Worm (Caenorhabditis elegans) whole organism, late embryonic: Measurements from ENCODE around the gene F31F4.1.

Experiments used
- C38D4.7 ChIP-seq: fragments of 200-800 bp; sonication (Bioruptor generic); optimal IDR thresholded peaks from 2 replicates; lab custom pipeline; 2018; ENCODE audit warnings: mild to moderate bottlenecking, missing genetic modification characterization, moderate library complexity, missing compliant biosample characterization
- F13H6.1 ChIP-seq: sonication (generic microtip); optimal IDR thresholded peaks from 2 replicates; lab custom pipeline; 2016; ENCODE audit warnings: missing genetic modification characterization, missing compliant biosample characterization
- K02D7.2 ChIP-seq: sonication (generic microtip); optimal IDR thresholded peaks from 2 replicates; lab custom pipeline; 2017; ENCODE audit warnings: mild to moderate bottlenecking, missing genetic modification characterization, missing compliant biosample characterization
- T23F11.4 ChIP-seq: fragments of 200-800 bp; sonication (Bioruptor generic); optimal IDR thresholded peaks from 2 replicates; lab custom pipeline; 2018; ENCODE audit warnings: mild to moderate bottlenecking, missing genetic modification characterization, missing compliant biosample characterization
- Y22D7AL.16 ChIP-seq: sonication (generic microtip); optimal IDR thresholded peaks from 2 replicates; lab custom pipeline; 2016; ENCODE audit warnings: missing genetic modification characterization, missing compliant biosample characterization
- ama-1 ChIP-seq: fragments of 150-350 bp; optimal IDR thresholded peaks from 2 replicates; lab custom pipeline; 2014
- ceh-14 ChIP-seq: sonication (generic microtip); optimal IDR thresholded peaks from 2 replicates; lab custom pipeline; 2016; ENCODE audit warnings: missing genotype, missing genetic modification characterization, missing compliant biosample characterization
- ceh-19 ChIP-seq: fragments of 200-800 bp; sonication (Bioruptor generic); optimal IDR thresholded peaks from 2 replicates; lab custom pipeline; 2018; ENCODE audit warnings: mild to moderate bottlenecking, missing genetic modification characterization, missing compliant biosample characterization
- ceh-30 ChIP-seq: fragments of 150-350 bp; optimal IDR thresholded peaks from 2 replicates; lab custom pipeline; 2014; ENCODE audit warnings: missing biosample characterization, missing genetic modification characterization
- ceh-31 ChIP-seq: sonication (generic microtip); optimal IDR thresholded peaks from 2 replicates; lab custom pipeline; 2016; ENCODE audit warnings: missing genetic modification characterization, missing compliant biosample characterization
- ceh-34 ChIP-seq: sonication (generic microtip); optimal IDR thresholded peaks from 2 replicates; lab custom pipeline; 2016; ENCODE audit warnings: mild to moderate bottlenecking, missing genetic modification characterization, missing compliant biosample characterization
- ceh-45 ChIP-seq: fragments of 200-800 bp; sonication (Bioruptor generic); IDR thresholded peaks from 2 replicates; pipeline ENCODE4 v1.3.6; 2022; ENCODE audit warnings: missing genetic modification reagents, missing genetic modification characterization, missing compliant biosample characterization
- ceh-6 ChIP-seq: fragments of 200-800 bp; sonication (Bioruptor generic); optimal IDR thresholded peaks from 2 replicates; lab custom pipeline; 2018; ENCODE audit warnings: mild to moderate bottlenecking, missing genetic modification characterization, missing compliant biosample characterization
- che-1 ChIP-seq: sonication (generic microtip); optimal IDR thresholded peaks from 2 replicates; lab custom pipeline; 2016; ENCODE audit warnings: mild to moderate bottlenecking, missing genetic modification characterization, missing compliant biosample characterization
- dmd-4 ChIP-seq: sonication (generic microtip); optimal IDR thresholded peaks from 2 replicates; lab custom pipeline; 2016; ENCODE audit warnings: borderline replicate concordance, missing genetic modification characterization, missing compliant biosample characterization
- dve-1 ChIP-seq: sonication (generic microtip); optimal IDR thresholded peaks from 2 replicates; lab custom pipeline; 2017; ENCODE audit warnings: antibody characterized with exemption, mild to moderate bottlenecking, missing genetic modification characterization, missing compliant biosample characterization
- elt-2 ChIP-seq: sonication (generic microtip); optimal IDR thresholded peaks from 2 replicates; lab custom pipeline; 2016; ENCODE audit warnings: missing genetic modification reagents, missing genetic modification characterization, missing compliant biosample characterization
- ets-4 ChIP-seq: sonication (generic microtip); optimal IDR thresholded peaks from 2 replicates; lab custom pipeline; 2016; ENCODE audit warnings: missing genetic modification characterization, missing compliant biosample characterization
- eyg-1 ChIP-seq: sonication (generic microtip); optimal IDR thresholded peaks from 2 replicates; lab custom pipeline; 2016; ENCODE audit warnings: missing genotype, missing genetic modification characterization, missing compliant biosample characterization
- fax-1 ChIP-seq: sonication (generic microtip); optimal IDR thresholded peaks from 2 replicates; lab custom pipeline; 2016; ENCODE audit warnings: missing genotype, missing genetic modification characterization, missing compliant biosample characterization
- fkh-10 ChIP-seq: fragments of 150-350 bp; optimal IDR thresholded peaks from 2 replicates; lab custom pipeline; 2014; ENCODE audit warnings: missing biosample characterization, missing genetic modification reagents, missing genetic modification characterization
- fkh-6 ChIP-seq: sonication (generic microtip); optimal IDR thresholded peaks from 2 replicates; lab custom pipeline; 2016; ENCODE audit warnings: missing genetic modification characterization, missing compliant biosample characterization
- gmeb-2 ChIP-seq: sonication (generic microtip); optimal IDR thresholded peaks from 2 replicates; lab custom pipeline; 2016; ENCODE audit warnings: missing genetic modification characterization, inconsistent platforms, missing compliant biosample characterization
- hlh-30 ChIP-seq: sonication (generic microtip); optimal IDR thresholded peaks from 2 replicates; lab custom pipeline; 2017; ENCODE audit warnings: antibody characterized with exemption, missing genetic modification characterization, missing compliant biosample characterization; ENCODE audit not compliant: insufficient read depth
- mec-3 ChIP-seq: sonication (generic microtip); optimal IDR thresholded peaks from 2 replicates; lab custom pipeline; 2016; ENCODE audit warnings: borderline replicate concordance, missing genetic modification characterization, missing compliant biosample characterization
- nfya-1 ChIP-seq: sonication (generic microtip); optimal IDR thresholded peaks from 2 replicates; lab custom pipeline; 2017; ENCODE audit warnings: missing genetic modification characterization, mild to moderate bottlenecking, missing compliant biosample characterization, antibody characterized with exemption, moderate library complexity
- nhr-11 ChIP-seq: fragments of 150-350 bp; optimal IDR thresholded peaks from 2 replicates; lab custom pipeline; 2014; ENCODE audit warnings: missing biosample characterization, missing genetic modification characterization
- npax-4 ChIP-seq: sonication (generic microtip); optimal IDR thresholded peaks from 2 replicates; lab custom pipeline; 2016; ENCODE audit warnings: missing genetic modification characterization, missing compliant biosample characterization
- pha-4 ChIP-seq: fragments of 150-350 bp; optimal IDR thresholded peaks from 2 replicates; lab custom pipeline; 2018; ENCODE audit warnings: missing biosample characterization, missing genetic modification reagents, missing genetic modification characterization
- pqm-1 ChIP-seq: sonication (generic microtip); optimal IDR thresholded peaks from 2 replicates; lab custom pipeline; 2016; ENCODE audit warnings: missing genetic modification characterization, missing compliant biosample characterization
- pros-1 ChIP-seq: fragments of 150-350 bp; optimal IDR thresholded peaks from 2 replicates; lab custom pipeline; 2014; ENCODE audit warnings: missing biosample characterization, missing genetic modification reagents, missing genetic modification characterization
- ref-2 ChIP-seq: sonication (generic microtip); optimal IDR thresholded peaks from 2 replicates; lab custom pipeline; 2016; ENCODE audit warnings: missing genetic modification characterization, missing compliant biosample characterization
- sox-2 ChIP-seq: fragments of 200-800 bp; sonication (Bioruptor generic); IDR thresholded peaks from 2 replicates; pipeline ENCODE4 v1.3.6; 2022; ENCODE audit warnings: missing genetic modification reagents, missing genetic modification characterization, missing compliant biosample characterization
- syd-9 ChIP-seq: sonication (generic microtip); optimal IDR thresholded peaks from 2 replicates; lab custom pipeline; 2016; ENCODE audit warnings: mild to moderate bottlenecking, missing genetic modification characterization, moderate library complexity, missing compliant biosample characterization
- tbx-7 ChIP-seq: sonication (generic microtip); optimal IDR thresholded peaks from 2 replicates; lab custom pipeline; 2016; ENCODE audit warnings: missing genotype, missing genetic modification characterization, missing compliant biosample characterization
- ttx-3 ChIP-seq: sonication (generic microtip); optimal IDR thresholded peaks from 2 replicates; lab custom pipeline; 2016; ENCODE audit warnings: missing genetic modification reagents, missing genetic modification characterization, missing compliant biosample characterization
- unc-42 ChIP-seq: sonication (generic microtip); optimal IDR thresholded peaks from 2 replicates; lab custom pipeline; 2016; ENCODE audit warnings: missing genotype, missing genetic modification characterization, missing compliant biosample characterization
- unc-55 ChIP-seq: sonication (generic microtip); optimal IDR thresholded peaks from 2 replicates; lab custom pipeline; 2017; ENCODE audit warnings: missing biosample characterization, missing genetic modification reagents, missing genetic modification characterization
- ztf-16 ChIP-seq: sonication (generic microtip); optimal IDR thresholded peaks from 2 replicates; lab custom pipeline; 2017; ENCODE audit warnings: missing genetic modification characterization, missing compliant biosample characterization

The F31F4.1 gene

DNA sequence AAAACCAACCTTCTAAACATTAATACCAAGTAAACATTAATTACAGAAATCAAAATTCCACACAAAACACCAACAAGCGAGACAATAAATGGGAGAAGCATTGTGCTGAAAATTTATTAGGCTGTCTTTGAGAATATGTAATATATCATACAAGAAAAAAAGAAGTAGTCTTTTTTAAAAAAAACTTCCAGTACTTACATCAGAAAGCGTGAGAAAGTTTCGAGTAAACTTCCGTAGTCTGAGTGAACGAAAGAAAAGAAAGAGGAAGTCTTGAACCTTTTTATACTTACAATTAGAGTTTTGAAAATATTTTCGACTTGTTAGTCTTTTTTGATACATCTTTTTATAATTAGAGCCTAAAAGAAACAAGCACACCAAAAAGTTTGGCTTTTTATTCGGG, 35.9 kb downstream of the F31F4.1 start, which contains the start of gene srbc-40:
srbc-40 (minus strand) TSS at position 101 of the 400 bp plus-strand sequence.
- TF ChIP-seq sox-2 (GFP tag; lab: Robert Waterston, UW) (no peak), unc-42 (no peak), ztf-16 (tag; lab: Kevin White, UChicago) (no peak), fkh-6 (tag; lab: Kevin White, UChicago) (no peak), ceh-34 (tag; lab: Kevin White, UChicago) (no peak), ceh-19 (GFP tag; lab: Kevin White, UChicago) (no peak), hlh-30 (tag; lab: Kevin White, UChicago) (no peak), ceh-6 (GFP tag; lab: Kevin White, UChicago) (no peak), T23F11.4 (no peak), mec-3 (tag; lab: Kevin White, UChicago) (no peak), ceh-31 (tag; lab: Kevin White, UChicago) (no peak)
- TF ChIP-seq, all 69 proteins: peak for 0

DNA sequence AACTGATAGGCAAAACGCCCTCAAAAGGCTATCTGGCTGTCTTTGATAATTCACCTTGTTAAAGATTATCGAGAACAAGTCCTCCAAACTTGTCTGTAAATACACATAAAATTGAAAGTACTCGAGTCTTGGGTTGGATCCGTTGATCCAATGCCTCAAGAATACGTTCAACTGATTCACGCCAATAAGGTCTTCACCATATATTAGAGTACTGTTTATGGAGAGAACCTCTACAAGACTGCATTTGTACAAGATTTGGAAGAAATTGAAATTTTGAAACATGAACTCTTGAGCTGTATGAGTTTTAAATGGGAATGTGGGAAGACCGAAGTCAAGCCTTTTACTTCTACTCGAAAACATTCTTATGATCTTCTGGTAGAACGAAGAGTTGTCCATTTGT, 39.0 kb downstream of the F31F4.1 start:
- TF ChIP-seq che-1 (tag; lab: Kevin White, UChicago) (no peak), ceh-30 (tag; lab: Kevin White, UChicago) (no peak), syd-9 (tag; lab: Kevin White, UChicago) (no peak), ceh-14 (no peak), elt-2 (tag; lab: Kevin White, UChicago) (no peak), eyg-1 (tag; lab: Kevin White, UChicago) (no peak), npax-4 (no peak), unc-42 (no peak), tbx-7 (no peak), nhr-11 (tag; lab: Kevin White, UChicago) (no peak), ceh-6 (GFP tag; lab: Kevin White, UChicago) (no peak), fax-1 (tag; lab: Kevin White, UChicago) (no peak), ets-4 (tag; lab: Kevin White, UChicago) (no peak), nfya-1 (tag; lab: Kevin White, UChicago) (no peak)

DNA sequence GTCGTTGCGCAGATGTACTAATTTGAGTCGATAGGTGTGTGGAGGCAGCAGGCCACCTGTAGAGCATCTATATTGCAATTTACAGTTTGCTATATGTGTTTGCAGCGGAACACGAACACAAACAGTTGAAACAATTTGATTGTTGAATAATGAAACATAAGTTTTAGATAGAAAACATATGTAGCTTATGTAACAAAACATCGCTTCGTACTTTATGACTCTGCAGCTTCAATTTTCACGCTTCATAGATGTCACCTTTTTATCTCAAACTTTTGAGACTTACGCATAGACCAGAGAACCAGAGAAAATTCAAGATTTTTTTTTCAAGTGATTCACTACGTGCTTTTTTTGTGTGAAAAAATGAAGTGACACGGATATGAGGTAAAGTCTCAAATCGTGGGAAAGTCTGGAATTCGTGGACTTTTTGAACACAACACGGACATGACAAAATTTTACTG, 40.1 kb downstream of the F31F4.1 start, which contains the start of gene fbxb-72:
fbxb-72 (minus strand) TSS at position 58 of the 458 bp plus-strand sequence.
- TF ChIP-seq fkh-6 (tag; lab: Kevin White, UChicago) (no peak), elt-2 (tag; lab: Kevin White, UChicago) (peak; percentile 41), dmd-4 (tag; lab: Kevin White, UChicago) (no peak), pros-1 (tag; lab: Kevin White, UChicago) (no peak), nhr-11 (tag; lab: Kevin White, UChicago) (no peak), ttx-3 (no peak), pqm-1 (tag; lab: Kevin White, UChicago) (peak; percentile 3), dve-1 (peak; percentile 56), ama-1 (lab: Kevin White, UChicago) (peak; percentile 26), gmeb-2 (tag; lab: Kevin White, UChicago) (no peak)
- TF ChIP-seq, all 69 proteins: peak for 4

DNA sequence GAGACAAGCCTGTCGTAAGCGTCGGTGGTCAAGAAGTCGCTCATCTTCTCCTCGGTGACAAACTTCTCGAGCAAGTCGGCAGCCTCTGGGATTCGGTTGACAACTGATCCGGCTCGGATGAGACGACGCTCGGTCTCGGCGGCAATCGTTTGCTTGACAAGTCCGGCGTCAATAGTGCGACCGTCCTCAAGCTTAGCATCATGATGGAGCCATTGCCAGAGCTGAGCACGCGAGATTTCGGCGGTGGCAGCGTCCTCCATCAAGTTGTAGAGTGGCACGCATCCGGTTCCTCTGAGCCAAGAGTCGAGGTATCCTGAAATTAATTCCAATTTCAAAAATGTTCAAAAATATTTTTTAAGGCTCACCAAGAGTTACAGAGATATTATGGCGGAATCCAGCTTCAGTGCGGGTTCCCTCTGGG, 40.6 kb downstream of the F31F4.1 start:
- no peak for TF ChIP-seq F13H6.1 (tag; lab: Kevin White, UChicago)
- TF ChIP-seq fkh-10 (GFP tag; lab: Kevin White, UChicago) = no peak
- no peak for TF ChIP-seq Y22D7AL.16 (tag; lab: Kevin White, UChicago)
- TF ChIP-seq unc-55 (GFP tag; lab: Kevin White, UChicago) = no peak
- no peak for TF ChIP-seq ceh-14
- TF ChIP-seq ceh-34 (tag; lab: Kevin White, UChicago) = no peak
- no peak for TF ChIP-seq ceh-31 (tag; lab: Kevin White, UChicago)
- TF ChIP-seq ref-2 (tag; lab: Kevin White, UChicago) = no peak
- TF ChIP-seq fkh-6 (tag; lab: Kevin White, UChicago) = no peak
- TF ChIP-seq ama-1 (lab: Kevin White, UChicago) = no peak
- no peak for TF ChIP-seq C38D4.7 (GFP tag; lab: Kevin White, UChicago)
- no peak for TF ChIP-seq ceh-45
- TF ChIP-seq pqm-1 (tag; lab: Kevin White, UChicago) = no peak
- no peak for TF ChIP-seq eyg-1 (tag; lab: Kevin White, UChicago)
- no peak for TF ChIP-seq mec-3 (tag; lab: Kevin White, UChicago)
- TF ChIP-seq che-1 (tag; lab: Kevin White, UChicago) = no peak
- no peak for TF ChIP-seq K02D7.2 (tag; lab: Kevin White, UChicago)
- no peak for TF ChIP-seq pha-4
- TF ChIP-seq, all 69 proteins: peak for 0
